Worm (Caenorhabditis elegans) whole organism, late embryonic: ENCODE results near the gene rps-12.

Experiments
- C38D4.7 ChIP-seq: fragments of 200-800 bp; sonication (Bioruptor generic); optimal IDR thresholded peaks from 2 replicates; lab custom pipeline; 2018; ENCODE audit warnings: mild to moderate bottlenecking, missing genetic modification characterization, moderate library complexity, missing compliant biosample characterization
- Y22D7AL.16 ChIP-seq: sonication (generic microtip); optimal IDR thresholded peaks from 2 replicates; lab custom pipeline; 2016; ENCODE audit warnings: missing genetic modification characterization, missing compliant biosample characterization
- hlh-30 ChIP-seq: sonication (generic microtip); optimal IDR thresholded peaks from 2 replicates; lab custom pipeline; 2017; ENCODE audit warnings: antibody characterized with exemption, missing genetic modification characterization, missing compliant biosample characterization; ENCODE audit not compliant: insufficient read depth
- ref-2 ChIP-seq: sonication (generic microtip); optimal IDR thresholded peaks from 2 replicates; lab custom pipeline; 2016; ENCODE audit warnings: missing genetic modification characterization, missing compliant biosample characterization
- sox-4 ChIP-seq: sonication (generic microtip); optimal IDR thresholded peaks from 2 replicates; lab custom pipeline; 2017; ENCODE audit warnings: mild to moderate bottlenecking, missing genetic modification characterization, inconsistent platforms, missing compliant biosample characterization
- tbx-2 ChIP-seq: sonication (generic microtip); optimal IDR thresholded peaks from 2 replicates; lab custom pipeline; 2016; ENCODE audit warnings: missing genetic modification characterization, missing compliant biosample characterization

- TF ChIP-seq ref-2 (tag; lab: Kevin White, UChicago), result no peak
- TF ChIP-seq hlh-30 (tag; lab: Kevin White, UChicago), result no peak
- no peak for TF ChIP-seq C38D4.7 (GFP tag; lab: Kevin White, UChicago)
- TF ChIP-seq sox-4, result no peak
- TF ChIP-seq Y22D7AL.16 (tag; lab: Kevin White, UChicago), result no peak
- no peak for TF ChIP-seq tbx-2
Observed at ce11 chrIII:5665278-5665677, 13.8 kb upstream of the rps-12 start.
